Fruit fly (Drosophila melanogaster) whole organism, wandering third instar larva: ENCODE measurements around the gene CG32074.

ENCODE experiments used
- Abd-B ChIP-seq: fragments of >200 bp; optimal IDR thresholded peaks from 2 replicates; lab custom pipeline; 2017; ENCODE audit warnings: missing biosample characterization, missing genetic modification characterization
- CG32264 ChIP-seq: fragments of 200-800 bp; sonication (Bioruptor generic); optimal IDR thresholded peaks from 2 replicates; lab custom pipeline; 2016; ENCODE audit warnings: missing biosample characterization, missing genetic modification characterization
- CG9705 ChIP-seq: fragments of 200-800 bp; sonication (Bioruptor generic); optimal IDR thresholded peaks from 2 replicates; lab custom pipeline; 2018; ENCODE audit warnings: missing biosample characterization, mild to moderate bottlenecking, missing genetic modification characterization
- Dfd ChIP-seq: fragments of >200 bp; optimal IDR thresholded peaks from 2 replicates; lab custom pipeline; 2017; ENCODE audit warnings: missing biosample characterization, missing genetic modification characterization
- Dif ChIP-seq: fragments of 200-275, 200-300 bp; sonication (Bioruptor generic); optimal IDR thresholded peaks from 2 replicates; lab custom pipeline; 2018; ENCODE audit warnings: missing biosample characterization, missing genetic modification characterization; ENCODE audit not compliant: partially characterized antibody
- GATAd ChIP-seq: sonication (Bioruptor generic); optimal IDR thresholded peaks from 2 replicates; lab custom pipeline; 2016; ENCODE audit warnings: missing biosample characterization, missing genetic modification characterization
- HLH106 ChIP-seq: fragments of 200-800 bp; optimal IDR thresholded peaks from 3 replicates; lab custom pipeline; 2019; ENCODE audit warnings: missing biosample characterization, mild to moderate bottlenecking, missing genetic modification characterization, moderate library complexity
- Hnf4 ChIP-seq: fragments of 200-800 bp; sonication (Bioruptor generic); optimal IDR thresholded peaks from 2 replicates; lab custom pipeline; 2016; ENCODE audit warnings: missing biosample characterization, mild to moderate bottlenecking, missing genetic modification characterization
- Mio ChIP-seq: sonication (Bioruptor generic); optimal IDR thresholded peaks from 2 replicates; lab custom pipeline; 2016; ENCODE audit warnings: missing biosample characterization, missing genetic modification characterization
- Myc ChIP-seq: fragments of >200 bp; optimal IDR thresholded peaks from 2 replicates; lab custom pipeline; 2017
- N ChIP-seq: fragments of >200 bp; optimal IDR thresholded peaks from 2 replicates; lab custom pipeline; 2018; ENCODE audit warnings: missing biosample characterization, missing external identifiers, missing genetic modification characterization
- OdsH ChIP-seq: fragments of 200-800 bp; sonication (Bioruptor generic); optimal IDR thresholded peaks from 2 replicates; lab custom pipeline; 2016; ENCODE audit warnings: missing biosample characterization, mild to moderate bottlenecking, missing genetic modification characterization
- Rel ChIP-seq, 2 experiments: fragments of 200-800 bp; sonication (Bioruptor generic) in 1 of 2; optimal IDR thresholded peaks; 2 replicates in 1 of 2; 3 replicates in 1 of 2; lab custom pipeline; 2016 to 2019; ENCODE audit warnings: mild to moderate bottlenecking in 2 of 2, missing biosample characterization in 2 of 2, missing genetic modification characterization in 2 of 2, moderate library complexity in 1 of 2
- Sp1 ChIP-seq: fragments of 200-800 bp; sonication (Bioruptor generic); optimal IDR thresholded peaks from 3 replicates; lab custom pipeline; 2019; ENCODE audit warnings: missing biosample characterization, mild to moderate bottlenecking, missing genetic modification characterization, moderate library complexity
- Vsx2 ChIP-seq: fragments of 200-300, 225-300 bp; sonication (Bioruptor generic); optimal IDR thresholded peaks from 2 replicates; lab custom pipeline; 2018; ENCODE audit warnings: missing biosample characterization, missing genetic modification characterization; ENCODE audit not compliant: partially characterized antibody
- br ChIP-seq: fragments of 200-800 bp; sonication (Bioruptor generic); optimal IDR thresholded peaks from 2 replicates; lab custom pipeline; 2016; ENCODE audit warnings: missing biosample characterization, missing genetic modification characterization
- brk ChIP-seq: fragments of 200-800 bp; sonication (Bioruptor generic); optimal IDR thresholded peaks from 2 replicates; lab custom pipeline; 2016; ENCODE audit warnings: missing biosample characterization, mild to moderate bottlenecking, missing genetic modification characterization
- dl ChIP-seq, 2 experiments: fragments of 175-275, 200-275 bp in 1 of 2; fragments of 200-275 bp in 1 of 2; sonication (Bioruptor generic); optimal IDR thresholded peaks; lab custom pipeline; 2018; ENCODE audit warnings: mild to moderate bottlenecking in 2 of 2, missing biosample characterization in 2 of 2, missing genetic modification characterization in 2 of 2, moderate library complexity in 2 of 2; ENCODE audit not compliant: partially characterized antibody in 2 of 2, insufficient read depth in 1 of 2
- dmrt93B ChIP-seq: fragments of 200-800 bp; sonication (Bioruptor generic); optimal IDR thresholded peaks from 2 replicates; lab custom pipeline; 2018; ENCODE audit warnings: missing biosample characterization, mild to moderate bottlenecking, missing genetic modification characterization
- ey ChIP-seq: fragments of 200-800 bp; sonication (Bioruptor generic); optimal IDR thresholded peaks from 2 replicates; lab custom pipeline; 2016; ENCODE audit warnings: missing biosample characterization, missing genetic modification characterization
- foxo ChIP-seq, 2 experiments: fragments of 200-800 bp; sonication (Bioruptor generic); optimal IDR thresholded peaks; 2 replicates in 1 of 2; 3 replicates in 1 of 2; lab custom pipeline; 2016 to 2017; ENCODE audit warnings: missing biosample characterization in 2 of 2, missing genetic modification characterization in 2 of 2
- jim ChIP-seq: fragments of 175-275, 200-325 bp; sonication (Bioruptor generic); optimal IDR thresholded peaks from 2 replicates; lab custom pipeline; 2016; ENCODE audit warnings: missing biosample characterization, mild to moderate bottlenecking, missing genetic modification characterization
- pan ChIP-seq: fragments of >200 bp; optimal IDR thresholded peaks from 2 replicates; lab custom pipeline; 2017
- psq ChIP-seq: fragments of 200-800 bp; sonication (Bioruptor generic); optimal IDR thresholded peaks from 3 replicates; lab custom pipeline; 2017; ENCODE audit warnings: missing biosample characterization, mild to moderate bottlenecking, missing genetic modification characterization, moderate library complexity
- rgr ChIP-seq: fragments of 200-800 bp; sonication (Bioruptor generic); optimal IDR thresholded peaks from 3 replicates; lab custom pipeline; 2016; ENCODE audit warnings: missing biosample characterization, mild to moderate bottlenecking, missing genetic modification characterization
- sage ChIP-seq: fragments of 200-800 bp; sonication (Bioruptor generic); optimal IDR thresholded peaks from 2 replicates; lab custom pipeline; 2016; ENCODE audit warnings: missing biosample characterization, mild to moderate bottlenecking, missing genetic modification characterization
- sv ChIP-seq: fragments of 200-800 bp; sonication (Bioruptor generic); optimal IDR thresholded peaks from 3 replicates; lab custom pipeline; 2016; ENCODE audit warnings: missing biosample characterization, missing genetic modification characterization
- tai ChIP-seq: sonication (Bioruptor generic); optimal IDR thresholded peaks from 2 replicates; lab custom pipeline; 2016; ENCODE audit warnings: missing biosample characterization, missing genetic modification characterization
- usp ChIP-seq: fragments of >200 bp; optimal IDR thresholded peaks from 2 replicates; lab custom pipeline; 2017; ENCODE audit warnings: missing biosample characterization, missing genetic modification characterization
- woc ChIP-seq: sonication (Bioruptor generic); optimal IDR thresholded peaks from 2 replicates; lab custom pipeline; 2016; ENCODE audit warnings: missing biosample characterization, mild to moderate bottlenecking, missing genetic modification characterization

The CG32074 gene

DNA sequence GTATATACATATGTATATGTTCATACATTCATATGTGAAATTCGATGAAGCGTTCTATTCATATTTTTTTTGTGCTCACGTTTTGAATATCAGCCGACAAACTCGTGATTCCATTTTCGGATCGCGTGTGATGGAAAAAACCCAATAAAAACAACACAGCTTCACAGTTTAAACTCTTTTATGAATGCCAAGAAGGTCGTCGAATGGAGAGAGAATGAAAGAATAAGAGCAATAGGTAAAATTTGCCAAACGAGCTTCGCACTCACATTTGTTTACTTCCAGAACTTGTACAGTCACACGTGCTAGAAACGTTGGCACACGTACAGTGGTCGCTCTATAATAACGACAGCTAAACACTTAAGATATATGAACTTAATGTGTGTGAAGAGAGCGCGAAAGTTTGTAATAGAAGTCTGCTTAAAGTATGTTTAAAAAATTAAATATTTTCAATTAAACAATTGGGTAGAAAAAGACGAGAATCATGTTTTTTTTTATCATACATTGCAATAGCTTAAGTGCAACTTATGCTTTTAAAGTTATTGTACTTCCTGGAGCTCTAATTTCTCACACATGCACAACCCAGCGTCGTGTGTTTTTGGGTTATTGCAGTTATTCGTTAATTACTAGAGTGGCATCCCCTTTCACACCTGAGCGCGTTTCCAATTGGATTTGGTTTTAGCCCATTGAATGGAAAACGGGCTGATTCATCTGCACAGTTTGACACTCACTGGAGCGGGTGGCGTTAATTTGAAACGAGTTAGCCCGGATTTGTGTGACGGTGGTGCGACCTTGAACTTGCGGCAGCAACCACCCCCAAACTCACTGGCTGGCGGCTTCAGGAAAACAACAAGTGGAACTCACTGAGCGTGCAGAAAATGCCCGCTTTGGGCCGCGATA is 6.2 kb downstream of the CG32074 start:
- TF ChIP-seq CG9705 (GFP tag; lab: Kevin White, UChicago) (no peak), ey (GFP tag; lab: Kevin White, UChicago) (no peak), OdsH (GFP tag; lab: Kevin White, UChicago) (no peak), psq (GFP tag; lab: Kevin White, UChicago) (no peak), HLH106 (no peak)

DNA sequence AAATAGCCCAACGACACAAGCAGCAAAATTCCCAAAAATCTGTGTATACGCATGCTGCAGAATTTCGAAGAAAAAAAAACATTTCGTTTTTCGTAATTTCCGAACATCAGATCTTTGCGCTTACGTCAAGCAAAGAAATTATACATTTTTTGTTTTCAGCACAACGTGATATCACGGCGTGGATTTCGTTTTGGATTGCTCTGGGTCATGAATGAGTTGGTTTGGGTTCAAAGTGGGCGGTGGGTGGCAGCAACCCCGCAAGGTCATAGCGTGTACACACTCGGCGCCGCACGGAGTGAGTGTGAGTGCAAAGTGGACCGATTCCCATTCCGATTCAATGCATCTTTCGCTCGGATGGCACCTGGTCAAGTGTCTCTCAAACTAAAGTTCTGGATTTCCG is 7.3 kb downstream of the CG32074 start:
- TF ChIP-seq dmrt93B (GFP tag; lab: Kevin White, UChicago) (no peak), GATAd (GFP tag; lab: Kevin White, UChicago) (no peak), rgr (GFP tag; lab: Kevin White, UChicago) (no peak), psq (GFP tag; lab: Kevin White, UChicago) (no peak), Hnf4 (no peak), foxo (GFP tag; optimal IDR thresholded peaks at IDR 0.05; lab: Kevin White, UChicago) (no peak), Sp1 (GFP tag; lab: Kevin White, UChicago) (no peak), Dif (GFP tag; lab: Kevin White, UChicago) (no peak), usp (GFP tag; lab: Kevin White, UChicago) (no peak), sv (no peak), HLH106 (no peak), Abd-B (GFP tag; lab: Kevin White, UChicago) (no peak), Mio (no peak), brk (GFP tag; lab: Kevin White, UChicago) (no peak)

DNA sequence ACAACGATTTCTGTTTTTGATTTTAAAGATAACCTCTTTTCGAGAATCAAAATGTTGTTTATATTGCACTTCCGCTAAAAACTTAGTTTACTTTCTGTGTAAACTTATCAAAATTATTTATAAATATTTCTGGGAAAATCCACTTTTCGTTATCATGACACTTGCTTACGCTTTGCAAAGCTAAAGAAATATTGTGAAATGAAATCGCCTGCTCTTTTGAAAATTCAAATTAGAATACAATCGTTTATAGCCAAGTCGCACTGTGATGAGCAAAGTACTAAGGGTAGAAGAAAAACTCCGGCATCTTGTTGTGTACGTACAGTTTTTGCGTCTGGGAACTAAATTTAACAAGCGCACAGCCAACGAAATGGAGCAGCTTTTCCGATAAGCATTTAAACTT is 7.7 kb downstream of the CG32074 start:
- TF ChIP-seq tai (GFP tag; lab: Kevin White, UChicago) = no peak
- TF ChIP-seq rgr (GFP tag; lab: Kevin White, UChicago) = no peak
- TF ChIP-seq Dfd (GFP tag; lab: Kevin White, UChicago) = no peak
- no peak for TF ChIP-seq dmrt93B (GFP tag; lab: Kevin White, UChicago)
- TF ChIP-seq br (GFP tag; lab: Kevin White, UChicago) = no peak
- TF ChIP-seq GATAd (GFP tag; lab: Kevin White, UChicago) = no peak
- no peak for TF ChIP-seq Myc (lab: Kevin White, UChicago)
- no peak for TF ChIP-seq usp (GFP tag; lab: Kevin White, UChicago)
- no peak for TF ChIP-seq Sp1 (GFP tag; lab: Kevin White, UChicago)
- TF ChIP-seq brk (GFP tag; lab: Kevin White, UChicago) = no peak
- TF ChIP-seq foxo (GFP tag; optimal IDR thresholded peaks at IDR 0.05; lab: Kevin White, UChicago) = no peak
- TF ChIP-seq HLH106 = no peak
- TF ChIP-seq woc (GFP tag; lab: Kevin White, UChicago) = no peak
- TF ChIP-seq jim (GFP tag; lab: Kevin White, UChicago) = no peak
- TF ChIP-seq Mio = no peak
- TF ChIP-seq CG32264 (GFP tag; lab: Kevin White, UChicago) = no peak
- TF ChIP-seq sage = no peak
- TF ChIP-seq Vsx2 (GFP tag; lab: Kevin White, UChicago) = no peak
- TF ChIP-seq, all 38 proteins: peak for 0

DNA sequence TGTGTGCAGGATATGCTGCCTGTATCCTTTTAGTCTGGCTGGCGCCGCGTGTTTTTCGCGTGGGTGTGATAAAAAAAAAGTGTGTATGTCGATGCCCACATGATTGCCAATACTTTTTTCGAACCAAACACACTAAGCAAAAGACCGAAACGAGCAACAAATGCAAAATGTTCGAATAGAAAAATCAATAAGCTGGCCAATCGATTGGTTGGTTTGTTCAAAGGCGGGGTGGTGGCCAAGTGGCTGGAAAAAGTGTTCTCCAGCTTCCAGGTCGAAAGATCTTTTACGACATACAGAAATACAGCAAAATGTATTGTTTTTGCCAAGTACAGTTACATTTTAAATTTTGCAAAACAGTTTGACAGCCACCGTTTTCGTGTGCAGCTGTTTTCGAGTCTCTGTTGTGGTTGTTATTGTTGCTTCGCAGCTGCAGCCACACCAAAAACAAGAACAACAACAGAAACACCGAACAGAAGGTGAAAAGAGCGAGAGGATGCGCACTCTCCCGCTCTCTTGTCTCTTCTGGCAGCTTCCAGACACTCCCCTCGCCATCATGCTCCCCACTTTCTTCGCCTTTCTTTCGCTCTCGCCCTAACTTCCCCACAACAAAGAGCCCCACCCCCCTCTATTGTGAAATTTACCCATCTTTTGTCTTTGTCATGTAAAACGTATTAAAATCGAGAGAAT is 8.4 kb downstream of the CG32074 start:
- TF ChIP-seq pan (lab: Kevin White, UChicago) (no peak), N (GFP tag; lab: Kevin White, UChicago) (no peak), psq (GFP tag; lab: Kevin White, UChicago) (peak; percentile 45), br (GFP tag; lab: Kevin White, UChicago) (no peak), dl (GFP tag; optimal IDR thresholded peaks at IDR 0.05; lab: Kevin White, UChicago; ENCODE audit: insufficient read depth in 1 of 2, partially characterized antibody in 2 of 2) (peak in 1 of 2 experiments; percentile 48), Myc (lab: Kevin White, UChicago) (peak; percentile 43), Rel (GFP tag; optimal IDR thresholded peaks at IDR 0.05; lab: Kevin White, UChicago) (no peak), Rel (tag; optimal IDR thresholded peaks at IDR 0.05; lab: Kevin White, UChicago) (peak; percentile 3), Dif (GFP tag; lab: Kevin White, UChicago) (peak; percentile 42)
